Fruit fly (Drosophila melanogaster) whole organism, wandering third instar larva: Measurements from ENCODE around the gene CG13244.
A peak's percentile ranks its signal among the peaks of the same experiment; 100 is the strongest.

Experiments used
- Abd-B ChIP-seq: fragments of >200 bp; optimal IDR thresholded peaks from 2 replicates; lab custom pipeline; 2017; ENCODE audit warnings: missing biosample characterization, missing genetic modification characterization
- CG9705 ChIP-seq: fragments of 200-800 bp; sonication (Bioruptor generic); optimal IDR thresholded peaks from 2 replicates; lab custom pipeline; 2018; ENCODE audit warnings: missing biosample characterization, mild to moderate bottlenecking, missing genetic modification characterization
- CrebA ChIP-seq: fragments of 200-800 bp; sonication (Bioruptor generic); optimal IDR thresholded peaks from 2 replicates; lab custom pipeline; 2016; ENCODE audit warnings: missing biosample characterization, mild to moderate bottlenecking, missing genetic modification characterization, borderline replicate concordance
- Dfd ChIP-seq: fragments of >200 bp; optimal IDR thresholded peaks from 2 replicates; lab custom pipeline; 2017; ENCODE audit warnings: missing biosample characterization, missing genetic modification characterization
- Dif ChIP-seq: fragments of 200-275, 200-300 bp; sonication (Bioruptor generic); optimal IDR thresholded peaks from 2 replicates; lab custom pipeline; 2018; ENCODE audit warnings: missing biosample characterization, missing genetic modification characterization; ENCODE audit not compliant: partially characterized antibody
- HLH106 ChIP-seq: fragments of 200-800 bp; optimal IDR thresholded peaks from 3 replicates; lab custom pipeline; 2019; ENCODE audit warnings: missing biosample characterization, mild to moderate bottlenecking, missing genetic modification characterization, moderate library complexity
- Hnf4 ChIP-seq: fragments of 200-800 bp; sonication (Bioruptor generic); optimal IDR thresholded peaks from 2 replicates; lab custom pipeline; 2016; ENCODE audit warnings: missing biosample characterization, mild to moderate bottlenecking, missing genetic modification characterization
- Hr78 ChIP-seq: fragments of >200 bp; optimal IDR thresholded peaks from 2 replicates; lab custom pipeline; 2017; ENCODE audit warnings: missing biosample characterization, missing genetic modification characterization
- Mio ChIP-seq: sonication (Bioruptor generic); optimal IDR thresholded peaks from 2 replicates; lab custom pipeline; 2016; ENCODE audit warnings: missing biosample characterization, missing genetic modification characterization
- Myc ChIP-seq: fragments of >200 bp; optimal IDR thresholded peaks from 2 replicates; lab custom pipeline; 2017
- N ChIP-seq: fragments of >200 bp; optimal IDR thresholded peaks from 2 replicates; lab custom pipeline; 2018; ENCODE audit warnings: missing biosample characterization, missing external identifiers, missing genetic modification characterization
- OdsH ChIP-seq: fragments of 200-800 bp; sonication (Bioruptor generic); optimal IDR thresholded peaks from 2 replicates; lab custom pipeline; 2016; ENCODE audit warnings: missing biosample characterization, mild to moderate bottlenecking, missing genetic modification characterization
- Rel ChIP-seq, 2 experiments: fragments of 200-800 bp; sonication (Bioruptor generic) in 1 of 2; optimal IDR thresholded peaks; 2 replicates in 1 of 2; 3 replicates in 1 of 2; lab custom pipeline; 2016 to 2019; ENCODE audit warnings: mild to moderate bottlenecking in 2 of 2, missing biosample characterization in 2 of 2, missing genetic modification characterization in 2 of 2, moderate library complexity in 1 of 2
- Sp1 ChIP-seq: fragments of 200-800 bp; sonication (Bioruptor generic); optimal IDR thresholded peaks from 3 replicates; lab custom pipeline; 2019; ENCODE audit warnings: missing biosample characterization, mild to moderate bottlenecking, missing genetic modification characterization, moderate library complexity
- Vsx2 ChIP-seq: fragments of 200-300, 225-300 bp; sonication (Bioruptor generic); optimal IDR thresholded peaks from 2 replicates; lab custom pipeline; 2018; ENCODE audit warnings: missing biosample characterization, missing genetic modification characterization; ENCODE audit not compliant: partially characterized antibody
- br ChIP-seq: fragments of 200-800 bp; sonication (Bioruptor generic); optimal IDR thresholded peaks from 2 replicates; lab custom pipeline; 2016; ENCODE audit warnings: missing biosample characterization, missing genetic modification characterization
- brk ChIP-seq: fragments of 200-800 bp; sonication (Bioruptor generic); optimal IDR thresholded peaks from 2 replicates; lab custom pipeline; 2016; ENCODE audit warnings: missing biosample characterization, mild to moderate bottlenecking, missing genetic modification characterization
- dl ChIP-seq, 2 experiments: fragments of 175-275, 200-275 bp in 1 of 2; fragments of 200-275 bp in 1 of 2; sonication (Bioruptor generic); optimal IDR thresholded peaks; lab custom pipeline; 2018; ENCODE audit warnings: mild to moderate bottlenecking in 2 of 2, missing biosample characterization in 2 of 2, missing genetic modification characterization in 2 of 2, moderate library complexity in 2 of 2; ENCODE audit not compliant: partially characterized antibody in 2 of 2, insufficient read depth in 1 of 2
- dmrt93B ChIP-seq: fragments of 200-800 bp; sonication (Bioruptor generic); optimal IDR thresholded peaks from 2 replicates; lab custom pipeline; 2018; ENCODE audit warnings: missing biosample characterization, mild to moderate bottlenecking, missing genetic modification characterization
- dsf ChIP-seq: sonication (Bioruptor generic); optimal IDR thresholded peaks from 2 replicates; lab custom pipeline; 2016; ENCODE audit warnings: missing biosample characterization, missing genetic modification characterization, borderline replicate concordance
- foxo ChIP-seq, 2 experiments: fragments of 200-800 bp; sonication (Bioruptor generic); optimal IDR thresholded peaks; 2 replicates in 1 of 2; 3 replicates in 1 of 2; lab custom pipeline; 2016 to 2017; ENCODE audit warnings: missing biosample characterization in 2 of 2, missing genetic modification characterization in 2 of 2
- fru ChIP-seq: fragments of 200-800 bp; sonication (Bioruptor generic); optimal IDR thresholded peaks from 3 replicates; lab custom pipeline; 2016; ENCODE audit warnings: missing biosample characterization, mild to moderate bottlenecking, missing genetic modification characterization
- h ChIP-seq: fragments of 200-800 bp; sonication (Bioruptor generic); optimal IDR thresholded peaks from 3 replicates; lab custom pipeline; 2016; ENCODE audit warnings: missing biosample characterization, mild to moderate bottlenecking, missing genetic modification characterization
- jim ChIP-seq: fragments of 175-275, 200-325 bp; sonication (Bioruptor generic); optimal IDR thresholded peaks from 2 replicates; lab custom pipeline; 2016; ENCODE audit warnings: missing biosample characterization, mild to moderate bottlenecking, missing genetic modification characterization
- lola ChIP-seq: fragments of >200 bp; optimal IDR thresholded peaks from 2 replicates; lab custom pipeline; 2017; ENCODE audit warnings: missing biosample characterization, missing genetic modification characterization
- pan ChIP-seq: fragments of >200 bp; optimal IDR thresholded peaks from 2 replicates; lab custom pipeline; 2017
- psq ChIP-seq: fragments of 200-800 bp; sonication (Bioruptor generic); optimal IDR thresholded peaks from 3 replicates; lab custom pipeline; 2017; ENCODE audit warnings: missing biosample characterization, mild to moderate bottlenecking, missing genetic modification characterization, moderate library complexity
- rgr ChIP-seq: fragments of 200-800 bp; sonication (Bioruptor generic); optimal IDR thresholded peaks from 3 replicates; lab custom pipeline; 2016; ENCODE audit warnings: missing biosample characterization, mild to moderate bottlenecking, missing genetic modification characterization
- sage ChIP-seq: fragments of 200-800 bp; sonication (Bioruptor generic); optimal IDR thresholded peaks from 2 replicates; lab custom pipeline; 2016; ENCODE audit warnings: missing biosample characterization, mild to moderate bottlenecking, missing genetic modification characterization
- sv ChIP-seq: fragments of 200-800 bp; sonication (Bioruptor generic); optimal IDR thresholded peaks from 3 replicates; lab custom pipeline; 2016; ENCODE audit warnings: missing biosample characterization, missing genetic modification characterization
- usp ChIP-seq: fragments of >200 bp; optimal IDR thresholded peaks from 2 replicates; lab custom pipeline; 2017; ENCODE audit warnings: missing biosample characterization, missing genetic modification characterization

The CG13244 gene

DNA sequence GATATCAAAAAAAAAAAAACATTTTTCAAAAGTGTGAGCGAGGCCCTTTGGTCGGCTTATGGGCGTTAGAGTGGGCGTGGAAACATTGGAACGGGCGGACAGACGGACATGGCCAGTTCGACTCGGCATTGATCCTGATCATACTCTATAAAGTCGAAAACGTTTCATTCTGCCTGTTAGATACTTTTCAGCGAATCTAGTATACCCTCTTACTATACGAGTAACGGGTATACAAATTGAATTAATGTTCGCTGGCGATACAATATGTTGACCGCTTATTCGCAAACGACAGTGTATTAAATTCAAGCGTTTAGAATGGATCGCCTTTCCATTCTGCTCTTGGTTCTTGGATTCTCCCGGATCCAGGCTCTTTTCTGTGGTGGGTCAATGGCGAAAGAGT is 6.4 kb downstream of the CG13244 start, which contains the start of gene CG4793:
Gene CG4793, plus strand, starts transcription at position 301 of the 400 bp plus-strand sequence.
- TF ChIP-seq dsf (GFP tag; lab: Kevin White, UChicago) (no peak), Dfd (peak; percentile 44), psq (no peak), pan (peak; percentile 47), dl (GFP tag; optimal IDR thresholded peaks at IDR 0.05; lab: Kevin White, UChicago; ENCODE audit: insufficient read depth in 1 of 2, partially characterized antibody in 2 of 2) (no peak), rgr (no peak), OdsH (GFP tag; lab: Kevin White, UChicago) (peak; percentile 2)
- TF ChIP-seq, all 38 proteins: peak for 3

DNA sequence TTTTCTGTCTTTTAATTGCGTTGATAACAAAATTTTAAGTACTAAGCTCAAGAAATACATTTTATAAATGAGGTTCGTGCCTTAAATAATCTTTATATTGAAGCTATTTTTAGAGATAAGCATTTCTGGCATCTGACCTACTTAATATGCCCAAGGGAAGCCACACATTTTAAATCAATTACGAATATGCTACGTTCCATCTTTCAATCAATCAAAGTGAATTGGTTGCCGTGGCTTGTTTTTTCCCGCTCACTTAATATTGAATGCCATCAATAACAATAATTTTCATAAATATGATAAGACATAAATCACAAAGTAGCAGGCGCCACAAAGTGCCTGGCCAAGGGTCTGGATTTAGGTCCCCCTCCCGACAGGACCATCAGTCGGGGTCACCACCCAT is 19.4 kb downstream of the CG13244 start:
- no peak for TF ChIP-seq lola (GFP tag; lab: Kevin White, UChicago)
- TF ChIP-seq br (GFP tag; lab: Kevin White, UChicago), result no peak
- TF ChIP-seq usp (GFP tag; lab: Kevin White, UChicago), result no peak
- no peak for TF ChIP-seq Rel (GFP tag; optimal IDR thresholded peaks at IDR 0.05; lab: Kevin White, UChicago)
- TF ChIP-seq Rel (tag; optimal IDR thresholded peaks at IDR 0.05; lab: Kevin White, UChicago), result peak; percentile 44
- no peak for TF ChIP-seq CG9705 (GFP tag; lab: Kevin White, UChicago)

- no peak for TF ChIP-seq OdsH (GFP tag; lab: Kevin White, UChicago)
- TF ChIP-seq Mio (GFP tag; lab: Kevin White, UChicago), result no peak
- TF ChIP-seq Abd-B (GFP tag; lab: Kevin White, UChicago), result no peak
- TF ChIP-seq Hnf4 (GFP tag; lab: Kevin White, UChicago), result no peak
- TF ChIP-seq lola (GFP tag; lab: Kevin White, UChicago), result no peak
- TF ChIP-seq sage, result no peak
- TF ChIP-seq dl (GFP tag; optimal IDR thresholded peaks at IDR 0.05; lab: Kevin White, UChicago; ENCODE audit: insufficient read depth in 1 of 2, partially characterized antibody in 2 of 2), result no peak
- TF ChIP-seq N, result no peak
- TF ChIP-seq dmrt93B (GFP tag; lab: Kevin White, UChicago), result no peak
- no peak for TF ChIP-seq Dif (GFP tag; lab: Kevin White, UChicago)
- TF ChIP-seq, all 38 proteins: peak for 0
These were observed 24.5 kb downstream of the CG13244 start, which contains the start of gene CG12448 for dm6 chr2L:15941141-15941540. CG12448 (plus strand) TSS chr2L:15941441.

DNA sequence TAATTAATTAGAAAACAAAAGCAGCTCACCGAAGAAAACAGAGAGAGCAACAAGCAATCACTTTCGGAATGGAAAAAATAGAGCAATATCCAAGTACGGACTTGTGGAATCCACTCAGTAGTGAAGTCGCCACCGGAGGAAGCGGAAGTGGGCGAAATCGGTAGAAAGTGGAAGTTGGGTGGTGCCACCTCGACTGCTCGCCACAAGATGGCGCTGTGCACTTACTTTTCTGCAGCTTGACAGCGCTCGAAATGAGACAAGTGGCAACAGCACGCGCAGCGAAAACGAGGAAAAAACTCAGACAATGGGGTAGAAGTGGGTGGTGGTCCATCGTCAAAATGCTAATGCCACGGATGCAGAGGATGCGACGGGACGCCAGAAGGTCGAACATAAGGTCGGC is 32.8 kb downstream of the CG13244 start:
- no peak for TF ChIP-seq HLH106 (tag; lab: Kevin White, UChicago)
- TF ChIP-seq Hr78 (GFP tag; lab: Kevin White, UChicago), result no peak
- no peak for TF ChIP-seq N
- TF ChIP-seq Dif (GFP tag; lab: Kevin White, UChicago), result no peak
- TF ChIP-seq Abd-B (GFP tag; lab: Kevin White, UChicago), result no peak
- no peak for TF ChIP-seq foxo (GFP tag; optimal IDR thresholded peaks at IDR 0.05; lab: Kevin White, UChicago)
- TF ChIP-seq Myc, result no peak
- no peak for TF ChIP-seq dl (GFP tag; optimal IDR thresholded peaks at IDR 0.05; lab: Kevin White, UChicago; ENCODE audit: insufficient read depth in 1 of 2, partially characterized antibody in 2 of 2)
- no peak for TF ChIP-seq Dfd
- no peak for TF ChIP-seq psq
- no peak for TF ChIP-seq usp (GFP tag; lab: Kevin White, UChicago)
- TF ChIP-seq fru (GFP tag; lab: Kevin White, UChicago), result no peak
- no peak for TF ChIP-seq dmrt93B (GFP tag; lab: Kevin White, UChicago)
- TF ChIP-seq CrebA (GFP tag; lab: Kevin White, UChicago), result no peak
- TF ChIP-seq sage, result no peak

- TF ChIP-seq Vsx2 (GFP tag; lab: Kevin White, UChicago) (no peak), Sp1 (no peak), dsf (GFP tag; lab: Kevin White, UChicago) (no peak), lola (GFP tag; lab: Kevin White, UChicago) (no peak), N (no peak), pan (no peak), h (no peak), CrebA (GFP tag; lab: Kevin White, UChicago) (no peak), sv (GFP tag; lab: Kevin White, UChicago) (no peak), usp (GFP tag; lab: Kevin White, UChicago) (no peak), dl (GFP tag; optimal IDR thresholded peaks at IDR 0.05; lab: Kevin White, UChicago; ENCODE audit: insufficient read depth in 1 of 2, partially characterized antibody in 2 of 2) (no peak), foxo (GFP tag; optimal IDR thresholded peaks at IDR 0.05; lab: Kevin White, UChicago) (no peak), Mio (GFP tag; lab: Kevin White, UChicago) (no peak), jim (GFP tag; lab: Kevin White, UChicago) (no peak), fru (GFP tag; lab: Kevin White, UChicago) (no peak), Dfd (no peak), brk (GFP tag; lab: Kevin White, UChicago) (no peak), br (GFP tag; lab: Kevin White, UChicago) (no peak), Abd-B (GFP tag; lab: Kevin White, UChicago) (no peak), OdsH (GFP tag; lab: Kevin White, UChicago) (no peak)
These were observed 40.9 kb downstream of the CG13244 start, which contains the start of gene CG18063 for dm6 chr2L:15957558-15957957. CG18063 (plus strand) TSS chr2L:15957858.
